Worm (Caenorhabditis elegans) whole organism, L3 larva: ENCODE measurements around the gene ppm-1.D.

ENCODE experiments used
- aly-2 ChIP-seq: fragments of 150-350 bp; optimal IDR thresholded peaks from 2 replicates; lab custom pipeline; 2014; ENCODE audit warnings: missing biosample characterization, missing genetic modification characterization
- ama-1 ChIP-seq: fragments of 150-350 bp; optimal IDR thresholded peaks from 2 replicates; lab custom pipeline; 2018
- mdl-1 ChIP-seq: fragments of 150-350 bp; optimal IDR thresholded peaks from 2 replicates; lab custom pipeline; 2014; ENCODE audit warnings: missing biosample characterization, missing genetic modification characterization
- nhr-12 ChIP-seq: fragments of 150-350 bp; optimal IDR thresholded peaks from 2 replicates; lab custom pipeline; 2014; ENCODE audit warnings: missing biosample characterization, missing genetic modification characterization
- pqm-1 ChIP-seq: fragments of 150-350 bp; optimal IDR thresholded peaks from 2 replicates; lab custom pipeline; 2017; ENCODE audit warnings: missing biosample characterization, missing genetic modification characterization, inconsistent platforms

- TF ChIP-seq mdl-1 (tag; lab: Kevin White, UChicago) (no peak), aly-2 (tag; lab: Kevin White, UChicago) (no peak), pqm-1 (no peak), ama-1 (lab: Kevin White, UChicago) (no peak), nhr-12 (tag; lab: Kevin White, UChicago) (no peak)
Measured at ce11 chrIII:2308026-2308425, 23.3 kb upstream of the ppm-1.D start, which contains the start of the genes fbxa-1 and Y54F10BM.20.
